Worm (Caenorhabditis elegans): ENCODE measurements around the gene F54C8.7.

F54C8.7 gene

ce11 chrIII:9488431-9488830 is 34.6 kb upstream of the F54C8.7 start, which contains the start of gene nlp-36:
nlp-36 (plus strand) TSS chrIII:9488731.
- TF ChIP-seq ref-1 (GFP tag; conservative IDR thresholded peaks at IDR 0.05) (no peak), cog-1 (tag; optimal IDR thresholded peaks at IDR 0.05) (no peak), ztf-23 (GFP tag; IDR thresholded peaks at IDR 0.05) (no peak), med-1 (GFP tag; optimal IDR thresholded peaks at IDR 0.05; ENCODE audit: insufficient read depth) (no peak), T22C8.4 (GFP tag; IDR thresholded peaks at IDR 0.05) (no peak), ztf-29 (GFP tag; IDR thresholded peaks at IDR 0.05) (no peak), klf-2 (GFP tag; conservative IDR thresholded peaks at IDR 0.05) (no peak), tab-1 (GFP tag; IDR thresholded peaks at IDR 0.05) (no peak), flt-1 (GFP tag; IDR thresholded peaks at IDR 0.05) (no peak)

- no peak for TF ChIP-seq ztf-23 (GFP tag; IDR thresholded peaks at IDR 0.05)
Observed at ce11 chrIII:9488027-9488426, 34.2 kb upstream of the F54C8.7 start.

- TF ChIP-seq ztf-23 (GFP tag; IDR thresholded peaks at IDR 0.05) (no peak), med-1 (GFP tag; optimal IDR thresholded peaks at IDR 0.05; ENCODE audit: insufficient read depth) (no peak), T22C8.4 (GFP tag; IDR thresholded peaks at IDR 0.05) (no peak), tab-1 (GFP tag; IDR thresholded peaks at IDR 0.05) (no peak), ztf-29 (GFP tag; IDR thresholded peaks at IDR 0.05) (no peak), cog-1 (tag; optimal IDR thresholded peaks at IDR 0.05) (no peak), flt-1 (GFP tag; IDR thresholded peaks at IDR 0.05) (no peak), klf-2 (GFP tag; conservative IDR thresholded peaks at IDR 0.05) (no peak), ref-1 (GFP tag; conservative IDR thresholded peaks at IDR 0.05) (no peak)
Observed at ce11 chrIII:9487454-9487853, 33.6 kb upstream of the F54C8.7 start.

- TF ChIP-seq med-1 (GFP tag; optimal IDR thresholded peaks at IDR 0.05; ENCODE audit: insufficient read depth), result no peak
- TF ChIP-seq T22C8.4 (GFP tag; IDR thresholded peaks at IDR 0.05), result no peak
- TF ChIP-seq cog-1 (tag; optimal IDR thresholded peaks at IDR 0.05), result no peak
- no peak for TF ChIP-seq ztf-23 (GFP tag; IDR thresholded peaks at IDR 0.05)
- TF ChIP-seq ref-1 (GFP tag; conservative IDR thresholded peaks at IDR 0.05), result no peak
- no peak for TF ChIP-seq flt-1 (GFP tag; IDR thresholded peaks at IDR 0.05)
- no peak for TF ChIP-seq tab-1 (GFP tag; IDR thresholded peaks at IDR 0.05)
Observed at ce11 chrIII:9485373-9485772, 31.5 kb upstream of the F54C8.7 start, which contains the start of gene bre-3. bre-3 (minus strand) TSS chrIII:9485473.

- TF ChIP-seq ztf-29 (GFP tag; IDR thresholded peaks at IDR 0.05) (no peak), T22C8.4 (GFP tag; IDR thresholded peaks at IDR 0.05) (no peak), ztf-23 (GFP tag; IDR thresholded peaks at IDR 0.05) (no peak), tab-1 (GFP tag; IDR thresholded peaks at IDR 0.05) (no peak), cog-1 (tag; optimal IDR thresholded peaks at IDR 0.05) (no peak), ref-1 (GFP tag; conservative IDR thresholded peaks at IDR 0.05) (no peak), med-1 (GFP tag; optimal IDR thresholded peaks at IDR 0.05; ENCODE audit: insufficient read depth) (no peak), flt-1 (GFP tag; IDR thresholded peaks at IDR 0.05) (no peak), klf-2 (GFP tag; conservative IDR thresholded peaks at IDR 0.05) (no peak)
Observed at ce11 chrIII:9483716-9484115, 29.9 kb upstream of the F54C8.7 start.

ce11 chrIII:9482423-9482993 is 28.6 kb upstream of the F54C8.7 start:
- no peak for TF ChIP-seq flt-1 (GFP tag; IDR thresholded peaks at IDR 0.05)
- no peak for TF ChIP-seq T22C8.4 (GFP tag; IDR thresholded peaks at IDR 0.05)
- TF ChIP-seq ztf-23 (GFP tag; IDR thresholded peaks at IDR 0.05), result no peak
- TF ChIP-seq cog-1 (tag; optimal IDR thresholded peaks at IDR 0.05), result no peak
- no peak for TF ChIP-seq klf-2 (GFP tag; conservative IDR thresholded peaks at IDR 0.05)
- TF ChIP-seq ref-1 (GFP tag; conservative IDR thresholded peaks at IDR 0.05), result no peak
- no peak for TF ChIP-seq tab-1 (GFP tag; IDR thresholded peaks at IDR 0.05)
- TF ChIP-seq ztf-29 (GFP tag; IDR thresholded peaks at IDR 0.05), result no peak
- no peak for TF ChIP-seq med-1 (GFP tag; optimal IDR thresholded peaks at IDR 0.05; ENCODE audit: insufficient read depth)

DNA sequence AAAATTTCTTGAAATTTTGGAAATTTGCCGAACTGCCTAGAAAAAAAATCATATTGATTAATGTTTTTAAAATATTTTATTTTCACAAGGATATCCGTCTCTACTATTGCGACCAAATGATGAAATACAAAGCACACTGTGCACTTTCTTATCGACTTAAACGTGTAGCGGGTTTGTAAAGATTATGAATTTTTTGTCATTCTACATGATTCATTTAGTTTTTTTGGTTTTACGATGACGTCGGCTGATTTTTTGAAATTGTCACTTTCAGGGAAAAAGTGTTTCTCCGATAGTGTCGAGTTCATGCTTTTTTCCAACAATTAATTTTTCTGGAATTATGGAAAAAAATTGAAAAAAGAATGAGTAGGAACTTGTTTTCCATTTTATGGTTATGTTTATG is 22.7 kb upstream of the F54C8.7 start:
- no peak for TF ChIP-seq T22C8.4 (GFP tag; IDR thresholded peaks at IDR 0.05)

ce11 chrIII:9474501-9474900 is 20.6 kb upstream of the F54C8.7 start:
- TF ChIP-seq tab-1 (GFP tag; IDR thresholded peaks at IDR 0.05), result no peak
- no peak for TF ChIP-seq T22C8.4 (GFP tag; IDR thresholded peaks at IDR 0.05)
- TF ChIP-seq ztf-23 (GFP tag; IDR thresholded peaks at IDR 0.05), result no peak
- no peak for TF ChIP-seq klf-2 (GFP tag; conservative IDR thresholded peaks at IDR 0.05)
- TF ChIP-seq cog-1 (tag; optimal IDR thresholded peaks at IDR 0.05), result no peak
- TF ChIP-seq ztf-29 (GFP tag; IDR thresholded peaks at IDR 0.05), result no peak
- no peak for TF ChIP-seq ref-1 (GFP tag; conservative IDR thresholded peaks at IDR 0.05)
- TF ChIP-seq med-1 (GFP tag; optimal IDR thresholded peaks at IDR 0.05; ENCODE audit: insufficient read depth), result no peak

- TF ChIP-seq tab-1 (GFP tag; IDR thresholded peaks at IDR 0.05) (no peak), ztf-23 (GFP tag; IDR thresholded peaks at IDR 0.05) (no peak), cog-1 (tag; optimal IDR thresholded peaks at IDR 0.05) (no peak), ref-1 (GFP tag; conservative IDR thresholded peaks at IDR 0.05) (no peak), T22C8.4 (GFP tag; IDR thresholded peaks at IDR 0.05) (no peak), ztf-29 (GFP tag; IDR thresholded peaks at IDR 0.05) (no peak), klf-2 (GFP tag; conservative IDR thresholded peaks at IDR 0.05) (no peak), flt-1 (GFP tag; IDR thresholded peaks at IDR 0.05) (no peak), med-1 (GFP tag; optimal IDR thresholded peaks at IDR 0.05; ENCODE audit: insufficient read depth) (no peak)
Observed at ce11 chrIII:9472464-9472863, 18.6 kb upstream of the F54C8.7 start.

ce11 chrIII:9471996-9472395 is 18.1 kb upstream of the F54C8.7 start:
- TF ChIP-seq ztf-23 (GFP tag; IDR thresholded peaks at IDR 0.05) (no peak), ztf-29 (GFP tag; IDR thresholded peaks at IDR 0.05) (no peak), cog-1 (tag; optimal IDR thresholded peaks at IDR 0.05) (no peak), klf-2 (GFP tag; conservative IDR thresholded peaks at IDR 0.05) (no peak), tab-1 (GFP tag; IDR thresholded peaks at IDR 0.05) (no peak), ref-1 (GFP tag; conservative IDR thresholded peaks at IDR 0.05) (no peak)

Measured in whole organism, midembryonic.